Worm (Caenorhabditis elegans) whole organism, young adult: ENCODE measurements around the gene W04E12.3.

Experiments used
- akir-1 ChIP-seq: fragments of 200-800 bp; sonication (Bioruptor generic); optimal IDR thresholded peaks from 2 replicates; lab custom pipeline; 2018; ENCODE audit warnings: mild to moderate bottlenecking, missing genetic modification characterization, moderate library complexity, missing compliant biosample characterization
- egrh-3 ChIP-seq: fragments of 200-800 bp; sonication (Bioruptor generic); IDR thresholded peaks from 2 replicates; pipeline ENCODE4 v1.3.6; 2022; ENCODE audit warnings: missing genetic modification reagents, missing genetic modification characterization, missing compliant biosample characterization
- lir-1 ChIP-seq: fragments of 200-800 bp; sonication (Bioruptor generic); conservative IDR thresholded peaks from 2 replicates; pipeline ENCODE4 v1.3.6; 2022; ENCODE audit warnings: missing genetic modification reagents, missing genetic modification characterization, missing compliant biosample characterization

ce11 chrV:19718660-19719059, 23.1 kb upstream of the W04E12.3 start:
- TF ChIP-seq egrh-3 (no peak), akir-1 (GFP tag; lab: Kevin White, UChicago) (no peak), lir-1 (GFP tag; lab: Robert Waterston, UW) (no peak)
